Fruit fly (Drosophila melanogaster) whole organism: Measurements from ENCODE around the gene raw.

Source experiments
- CG8478 ChIP-seq: fragments of >200 bp; optimal IDR thresholded peaks from 2 replicates; lab custom pipeline; 2018; ENCODE audit warnings: inconsistent platforms
- Dll ChIP-seq: fragments of >200 bp; optimal IDR thresholded peaks from 2 replicates; lab custom pipeline; 2017
- EcR ChIP-seq, 2 experiments: fragments of >200 bp; optimal IDR thresholded peaks; 2 replicates each; lab custom pipeline; 2017; ENCODE audit warnings: missing biosample characterization in 2 of 2, missing genetic modification characterization in 2 of 2, missing genetic modification reagents in 2 of 2
- pan ChIP-seq: fragments of >200 bp; optimal IDR thresholded peaks from 2 replicates; lab custom pipeline; 2017
- psq ChIP-seq: fragments of >200 bp; optimal IDR thresholded peaks from 2 replicates; lab custom pipeline; 2017
- usp ChIP-seq: fragments of >200 bp; optimal IDR thresholded peaks from 2 replicates; lab custom pipeline; 2017; ENCODE audit warnings: missing biosample characterization, missing genetic modification characterization, mixed read lengths

The raw gene

dm6 chr2L:8678955-8679354 lies 61.5 kb downstream of the raw start:
- no peak for TF ChIP-seq psq (lab: Kevin White, UChicago)
- no peak for TF ChIP-seq pan (lab: Kevin White, UChicago)

dm6 chr2L:8672278-8672748 lies 68.1 kb downstream of the raw start, which contains the start of gene Glt:
Gene Glt, plus strand, starts transcription at chr2L:8672698.
- TF ChIP-seq usp (no peak), Dll (lab: Kevin White, UChicago) (no peak), CG8478 (lab: Kevin White, UChicago) (no peak), pan (lab: Kevin White, UChicago) (no peak), psq (lab: Kevin White, UChicago) (no peak), EcR (GFP tag; optimal IDR thresholded peaks at IDR 0.05; lab: Kevin White, UChicago) (no peak)
